Worm (Caenorhabditis elegans) whole organism, midembryonic: ENCODE results near the gene mob-4.

Experiments used
- T22C8.4 ChIP-seq: fragments of 200-800 bp; sonication (Bioruptor generic); IDR thresholded peaks from 2 replicates; pipeline ENCODE4 v1.3.6; 2022; ENCODE audit warnings: missing genetic modification characterization, missing compliant biosample characterization
- flt-1 ChIP-seq: fragments of 200-800 bp; sonication (Bioruptor generic); IDR thresholded peaks from 2 replicates; pipeline ENCODE4 v1.3.6; 2022; ENCODE audit warnings: missing genetic modification characterization, missing compliant biosample characterization
- klf-2 ChIP-seq: fragments of 200-800 bp; sonication (Bioruptor generic); conservative IDR thresholded peaks from 2 replicates; pipeline ENCODE4 v1.3.6; 2022; ENCODE audit warnings: missing genetic modification reagents, missing genetic modification characterization, missing compliant biosample characterization
- med-1 ChIP-seq: sonication (generic microtip); optimal IDR thresholded peaks from 2 replicates; lab custom pipeline; 2017; ENCODE audit warnings: missing genetic modification characterization, mild to moderate bottlenecking, missing compliant biosample characterization, antibody characterized with exemption, missing genetic modification reagents; ENCODE audit not compliant: insufficient read depth
- ref-1 ChIP-seq: fragments of 200-800 bp; sonication (Bioruptor generic); conservative IDR thresholded peaks from 2 replicates; pipeline ENCODE4 v1.3.6; 2022; ENCODE audit warnings: missing genetic modification reagents, missing genetic modification characterization, missing compliant biosample characterization
- tab-1 ChIP-seq: fragments of 200-800 bp; sonication (Bioruptor generic); IDR thresholded peaks from 2 replicates; pipeline ENCODE4 v1.3.6; 2022; ENCODE audit warnings: missing genetic modification characterization, missing compliant biosample characterization
- ztf-23 ChIP-seq: fragments of 200-800 bp; sonication (Bioruptor generic); IDR thresholded peaks from 2 replicates; pipeline ENCODE4 v1.3.6; 2022; ENCODE audit warnings: missing genetic modification reagents, missing genetic modification characterization, missing compliant biosample characterization
- ztf-29 ChIP-seq: fragments of 200-800 bp; sonication (Bioruptor generic); IDR thresholded peaks from 2 replicates; pipeline ENCODE4 v1.3.6; 2022; ENCODE audit warnings: missing genetic modification reagents, missing genetic modification characterization, missing compliant biosample characterization

- TF ChIP-seq med-1, result no peak
- no peak for TF ChIP-seq flt-1
- no peak for TF ChIP-seq ztf-29 (GFP tag; lab: Robert Waterston, UW)
- TF ChIP-seq tab-1, result no peak
- TF ChIP-seq T22C8.4 (GFP tag; lab: Robert Waterston, UW), result no peak
- TF ChIP-seq ref-1 (GFP tag; lab: Robert Waterston, UW), result no peak
- TF ChIP-seq ztf-23 (GFP tag; lab: Robert Waterston, UW), result no peak
- TF ChIP-seq klf-2 (GFP tag; lab: Robert Waterston, UW), result no peak
Measured at ce11 chrIII:8182573-8182972, 42.3 kb upstream of the mob-4 start.
